Worm (Caenorhabditis elegans) whole organism, L4 larva: ENCODE measurements around the gene Y51H4A.5.
"Not testable (repeated sequence)": the region's sequence is repeated elsewhere in the genome, so short reads cannot be mapped to it uniquely, and the experiment has no call there.

Experiments
- ces-1 ChIP-seq: fragments of 150-350 bp; sonication (generic microtip); optimal IDR thresholded peaks from 4 replicates; lab custom pipeline; 2014; ENCODE audit warnings: missing biosample characterization, missing genetic modification reagents, missing genetic modification characterization
- mxl-3 ChIP-seq: fragments of 200-800 bp; sonication (Bioruptor generic); optimal IDR thresholded peaks from 2 replicates; lab custom pipeline; 2018; ENCODE audit warnings: mild to moderate bottlenecking, missing genetic modification characterization, missing compliant biosample characterization
- snpc-4 ChIP-seq: fragments of 150-350 bp; optimal IDR thresholded peaks from 2 replicates; lab custom pipeline; 2014; ENCODE audit warnings: missing biosample characterization, missing genetic modification characterization
- ztf-11 ChIP-seq: fragments of 150-350 bp; optimal IDR thresholded peaks from 2 replicates; lab custom pipeline; 2014; ENCODE audit warnings: missing biosample characterization, missing genetic modification characterization

DNA sequence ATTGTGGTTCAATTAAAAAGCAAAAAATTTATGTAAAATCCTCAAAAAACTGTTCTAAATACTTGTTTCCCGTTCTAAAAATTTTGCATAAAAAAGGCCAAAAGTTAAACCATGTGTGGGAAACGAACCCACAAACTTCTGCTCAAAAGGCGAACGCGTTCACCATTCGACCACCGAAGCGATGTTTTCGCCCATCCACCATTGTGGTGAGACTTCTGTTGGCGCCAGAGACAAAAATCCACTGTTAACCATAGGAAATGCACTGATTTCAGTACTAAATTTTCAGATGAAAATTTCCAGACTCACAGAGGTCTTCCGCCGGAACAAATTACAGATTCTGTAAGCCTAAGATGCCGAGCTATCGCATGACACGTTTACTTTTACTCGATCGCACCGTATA lies 26.8 kb upstream of the Y51H4A.5 start:
- not testable (repeated sequence) for TF ChIP-seq ztf-11 (tag; lab: Kevin White, UChicago); mxl-3 (GFP tag; lab: Kevin White, UChicago); snpc-4 (tag; lab: Kevin White, UChicago); ces-1 (GFP tag; lab: Kevin White, UChicago)
